Worm (Caenorhabditis elegans) whole organism, late embryonic: ENCODE results near the gene ZK180.8.

Experiments used
- hlh-6 ChIP-seq: sonication (generic microtip); optimal IDR thresholded peaks from 2 replicates; lab custom pipeline; 2016; ENCODE audit warnings: missing genotype, missing genetic modification characterization, missing compliant biosample characterization
- nfya-1 ChIP-seq: sonication (generic microtip); optimal IDR thresholded peaks from 2 replicates; lab custom pipeline; 2017; ENCODE audit warnings: missing genetic modification characterization, mild to moderate bottlenecking, missing compliant biosample characterization, antibody characterized with exemption, moderate library complexity
- nhr-11 ChIP-seq: fragments of 150-350 bp; optimal IDR thresholded peaks from 2 replicates; lab custom pipeline; 2014; ENCODE audit warnings: missing biosample characterization, missing genetic modification characterization
- nhr-232 ChIP-seq: sonication (generic microtip); optimal IDR thresholded peaks from 2 replicates; lab custom pipeline; 2016; ENCODE audit warnings: missing genetic modification characterization, missing compliant biosample characterization
- npax-4 ChIP-seq: sonication (generic microtip); optimal IDR thresholded peaks from 2 replicates; lab custom pipeline; 2016; ENCODE audit warnings: missing genetic modification characterization, missing compliant biosample characterization
- pqm-1 ChIP-seq: sonication (generic microtip); optimal IDR thresholded peaks from 2 replicates; lab custom pipeline; 2016; ENCODE audit warnings: missing genetic modification characterization, missing compliant biosample characterization

- TF ChIP-seq npax-4 (tag; lab: Kevin White, UChicago): no peak
- TF ChIP-seq nfya-1: no peak
- no peak for TF ChIP-seq hlh-6 (tag; lab: Kevin White, UChicago)
- TF ChIP-seq nhr-11 (tag; lab: Kevin White, UChicago): no peak
- no peak for TF ChIP-seq pqm-1 (tag; lab: Kevin White, UChicago)
- TF ChIP-seq nhr-232 (tag; lab: Kevin White, UChicago): no peak
Observed at ce11 chrIV:4538672-4539071, 27.1 kb upstream of the ZK180.8 start.
